Fruit fly (Drosophila melanogaster) Kc167 (cell line): Measurements from ENCODE around the gene Vps13B.

Source experiments
- Myc ChIP-seq: fragments of >200 bp; optimal IDR thresholded peaks from 2 replicates; lab custom pipeline; 2017; ENCODE audit warnings: missing external identifiers
- Sin3A ChIP-seq: fragments of >200 bp; optimal IDR thresholded peaks from 2 replicates; lab custom pipeline; 2018; ENCODE audit warnings: missing external identifiers
- h ChIP-seq: fragments of >200 bp; optimal IDR thresholded peaks from 3 replicates; lab custom pipeline; 2018; ENCODE audit warnings: missing external identifiers
- insv ChIP-seq: fragments of >200 bp; optimal IDR thresholded peaks from 3 replicates; lab custom pipeline; 2018; ENCODE audit warnings: missing external identifiers
- psq ChIP-seq: fragments of >200 bp; optimal IDR thresholded peaks from 2 replicates; lab custom pipeline; 2017; ENCODE audit warnings: missing external identifiers
- ttk ChIP-seq: sonication (Bioruptor generic); optimal IDR thresholded peaks from 2 replicates; lab custom pipeline; 2017; ENCODE audit warnings: missing external identifiers

DNA sequence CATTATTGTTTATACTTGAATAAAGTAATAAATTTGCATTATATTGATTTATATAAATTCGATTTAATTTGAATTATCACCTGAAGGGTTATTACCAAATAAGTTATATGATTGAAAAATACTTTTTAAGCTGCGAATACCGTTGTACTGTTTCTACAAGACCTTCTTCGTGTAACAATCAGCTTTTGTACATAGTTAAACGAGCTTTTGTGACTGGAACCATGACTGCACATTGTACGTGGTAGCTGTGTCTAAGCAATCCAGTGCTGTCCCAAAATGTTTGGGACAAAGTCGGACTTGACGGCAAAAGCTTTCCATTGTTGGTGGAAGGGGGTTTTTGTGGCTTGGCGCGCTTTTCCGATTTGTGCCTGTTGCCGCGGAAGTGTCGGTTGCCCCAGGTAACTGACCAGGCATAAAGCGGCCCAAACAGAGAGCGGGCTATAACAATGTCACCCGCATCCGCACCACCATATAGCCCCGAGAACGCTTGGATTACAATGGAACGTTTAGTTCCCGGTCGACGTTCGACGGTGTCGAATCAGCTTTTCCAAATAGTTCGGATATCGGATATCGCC lies 28.1 kb upstream of the Vps13B start, which contains the start of gene CG31036:
- TF ChIP-seq psq (lab: Kevin White, UChicago) (no peak), Sin3A (no peak), Myc (no peak), insv (no peak), h (lab: Kevin White, UChicago) (no peak), ttk (lab: Kevin White, UChicago) (no peak)
